Fruit fly (Drosophila melanogaster): ENCODE data around the gene CG31224.

CG31224 gene

dm6 chr3R:18658945-18659642 lies at the start of gene CG31224, which contains the start of gene CstF64:
TSS of gene CG31224 (minus strand) at chr3R:18659309.
TSS of gene CstF64 (plus strand) at chr3R:18659618.
- peak; percentile 2 for TF ChIP-seq gl (tag; optimal IDR thresholded peaks at IDR 0.05)
- TF ChIP-seq CG34367 (tag; optimal IDR thresholded peaks at IDR 0.05): peak; percentile 57
- TF ChIP-seq rn (GFP tag; IDR thresholded peaks at IDR 0.05): peak; percentile 54; the same call in 1 of the 2 replicates
- no peak for TF ChIP-seq D1 (tag; optimal IDR thresholded peaks at IDR 0.05)
- TF ChIP-seq CG14655 (GFP tag; optimal IDR thresholded peaks at IDR 0.05): no peak
- TF ChIP-seq CG15710 (tag; optimal IDR thresholded peaks at IDR 0.05): peak; percentile 77
- TF ChIP-seq CG8159 (tag; optimal IDR thresholded peaks at IDR 0.05): peak; percentile 75
- TF ChIP-seq CG4496 (GFP tag; IDR thresholded peaks at IDR 0.05): peak; percentile 83
- no peak for TF ChIP-seq fd96Ca (GFP tag; IDR thresholded peaks at IDR 0.05)
- TF ChIP-seq CG17806 (tag; optimal IDR thresholded peaks at IDR 0.05): peak; percentile 76
- TF ChIP-seq CG8301 (tag; optimal IDR thresholded peaks at IDR 0.05): peak; percentile 65
- peak; percentile 50; the same call in 1 of the 2 replicates for TF ChIP-seq CG10348 (GFP tag; IDR thresholded peaks at IDR 0.05)
- peak; percentile 71 for TF ChIP-seq Snoo (tag; optimal IDR thresholded peaks at IDR 0.05)
- peak; percentile 76 for TF ChIP-seq CG32121 (GFP tag; IDR thresholded peaks at IDR 0.05)
- peak; percentile 76 for TF ChIP-seq Ets98B (GFP tag; IDR thresholded peaks at IDR 0.05)
- no peak for TF ChIP-seq Pif1A (GFP tag; optimal IDR thresholded peaks at IDR 0.05)
- TF ChIP-seq CG9948 (tag; optimal IDR thresholded peaks at IDR 0.05): peak; percentile 61
- peak; percentile 84 for TF ChIP-seq EcR (GFP tag; optimal IDR thresholded peaks at IDR 0.05)

- TF ChIP-seq CG9948 (tag; optimal IDR thresholded peaks at IDR 0.05): no peak
- TF ChIP-seq D1 (tag; optimal IDR thresholded peaks at IDR 0.05): no peak
- no peak for TF ChIP-seq CG34367 (tag; optimal IDR thresholded peaks at IDR 0.05)
- TF ChIP-seq EcR (GFP tag; optimal IDR thresholded peaks at IDR 0.05): no peak
- TF ChIP-seq CG13204 (GFP tag; optimal IDR thresholded peaks at IDR 0.05): no peak
- TF ChIP-seq rn (GFP tag; IDR thresholded peaks at IDR 0.05): no peak
- no peak for TF ChIP-seq CG14655 (GFP tag; optimal IDR thresholded peaks at IDR 0.05)
- no peak for TF ChIP-seq CG15710 (tag; optimal IDR thresholded peaks at IDR 0.05)
- no peak for TF ChIP-seq CG32121 (GFP tag; IDR thresholded peaks at IDR 0.05)
- TF ChIP-seq CG17806 (tag; optimal IDR thresholded peaks at IDR 0.05): no peak
- no peak for TF ChIP-seq CG10348 (GFP tag; IDR thresholded peaks at IDR 0.05)
- TF ChIP-seq CG8301 (tag; optimal IDR thresholded peaks at IDR 0.05): no peak
- TF ChIP-seq CG12605 (GFP tag; IDR thresholded peaks at IDR 0.05): no peak
- no peak for TF ChIP-seq Snoo (tag; optimal IDR thresholded peaks at IDR 0.05)
- no peak for TF ChIP-seq gl (tag; optimal IDR thresholded peaks at IDR 0.05)
- TF ChIP-seq Pif1B (GFP tag; optimal IDR thresholded peaks at IDR 0.05): no peak
- TF ChIP-seq fd96Ca (GFP tag; IDR thresholded peaks at IDR 0.05): no peak
- TF ChIP-seq CG8159 (tag; optimal IDR thresholded peaks at IDR 0.05): no peak
- no peak for TF ChIP-seq Pif1A (GFP tag; optimal IDR thresholded peaks at IDR 0.05)
- TF ChIP-seq Ets98B (GFP tag; IDR thresholded peaks at IDR 0.05): no peak
Measured at dm6 chr3R:18707492-18707891, 48.4 kb upstream of the CG31224 start.

dm6 chr3R:18706289-18706688 lies 47.2 kb upstream of the CG31224 start:
- TF ChIP-seq Snoo (tag; optimal IDR thresholded peaks at IDR 0.05) (no peak), CG14655 (GFP tag; optimal IDR thresholded peaks at IDR 0.05) (no peak), CG8159 (tag; optimal IDR thresholded peaks at IDR 0.05) (no peak), EcR (GFP tag; optimal IDR thresholded peaks at IDR 0.05) (no peak), CG4496 (GFP tag; IDR thresholded peaks at IDR 0.05) (no peak), Ets98B (GFP tag; IDR thresholded peaks at IDR 0.05) (no peak), fd96Ca (GFP tag; IDR thresholded peaks at IDR 0.05) (no peak)

dm6 chr3R:18705150-18705549 lies 46.0 kb upstream of the CG31224 start, which contains the start of the genes ChAT and VAChT:
TSS of gene ChAT (plus strand) at chr3R:18705501.
TSS of gene VAChT (plus strand) at chr3R:18705501.
- TF ChIP-seq CG15710 (tag; optimal IDR thresholded peaks at IDR 0.05): no peak
- TF ChIP-seq Pif1A (GFP tag; optimal IDR thresholded peaks at IDR 0.05): no peak
- TF ChIP-seq rn (GFP tag; IDR thresholded peaks at IDR 0.05): no peak
- no peak for TF ChIP-seq CG32121 (GFP tag; IDR thresholded peaks at IDR 0.05)
- no peak for TF ChIP-seq CG9948 (tag; optimal IDR thresholded peaks at IDR 0.05)
- no peak for TF ChIP-seq CG8301 (tag; optimal IDR thresholded peaks at IDR 0.05)
- TF ChIP-seq Ets98B (GFP tag; IDR thresholded peaks at IDR 0.05): no peak
- no peak for TF ChIP-seq CG8159 (tag; optimal IDR thresholded peaks at IDR 0.05)
- no peak for TF ChIP-seq CG4496 (GFP tag; IDR thresholded peaks at IDR 0.05)
- no peak for TF ChIP-seq Pif1B (GFP tag; optimal IDR thresholded peaks at IDR 0.05)
- TF ChIP-seq D1 (tag; optimal IDR thresholded peaks at IDR 0.05): no peak
- no peak for TF ChIP-seq Snoo (tag; optimal IDR thresholded peaks at IDR 0.05)
- no peak for TF ChIP-seq fd96Ca (GFP tag; IDR thresholded peaks at IDR 0.05)
- TF ChIP-seq EcR (GFP tag; optimal IDR thresholded peaks at IDR 0.05): no peak
- TF ChIP-seq CG34367 (tag; optimal IDR thresholded peaks at IDR 0.05): no peak
- TF ChIP-seq CG13204 (GFP tag; optimal IDR thresholded peaks at IDR 0.05): no peak

dm6 chr3R:18703514-18703913 lies 44.4 kb upstream of the CG31224 start:
- TF ChIP-seq CG17806 (tag; optimal IDR thresholded peaks at IDR 0.05) (no peak), Pif1A (GFP tag; optimal IDR thresholded peaks at IDR 0.05) (no peak), EcR (GFP tag; optimal IDR thresholded peaks at IDR 0.05) (no peak), CG14655 (GFP tag; optimal IDR thresholded peaks at IDR 0.05) (no peak), CG34367 (tag; optimal IDR thresholded peaks at IDR 0.05) (no peak), CG32121 (GFP tag; IDR thresholded peaks at IDR 0.05) (no peak), D1 (tag; optimal IDR thresholded peaks at IDR 0.05) (no peak), gl (tag; optimal IDR thresholded peaks at IDR 0.05) (no peak)
